Fruit fly (Drosophila melanogaster): ENCODE results near the gene CG42369.

DNA sequence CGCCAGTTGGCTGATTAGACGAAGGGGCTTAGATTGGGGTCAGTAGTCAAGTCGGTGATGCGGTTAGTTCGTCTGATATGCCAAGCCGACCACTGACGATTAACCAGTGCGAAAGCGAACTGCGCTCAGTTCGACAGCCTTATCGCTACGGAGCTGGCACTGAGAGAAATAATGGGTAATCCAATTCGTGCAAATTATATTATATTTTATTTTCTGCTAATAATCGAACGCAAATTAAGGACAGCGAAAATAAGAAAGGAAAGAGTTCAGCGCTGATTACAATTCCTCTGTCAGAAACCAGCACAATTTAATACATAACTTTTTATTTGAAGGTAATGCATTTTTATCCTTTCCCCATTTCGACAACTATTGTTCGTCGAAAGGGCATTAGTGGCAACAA is at the start of gene CG42369:
- TF ChIP-seq Hmx (GFP tag; optimal IDR thresholded peaks at IDR 0.05): no peak
- no peak for TF ChIP-seq btn (GFP tag; optimal IDR thresholded peaks at IDR 0.05)
- TF ChIP-seq CG15073 (GFP tag; optimal IDR thresholded peaks at IDR 0.05): no peak
- no peak for TF ChIP-seq CG11093 (GFP tag; IDR thresholded peaks at IDR 0.05)
- TF ChIP-seq Gug (GFP tag; IDR thresholded peaks at IDR 0.05): no peak
- no peak for TF ChIP-seq Elba2 (GFP tag; optimal IDR thresholded peaks at IDR 0.05)
- no peak for TF ChIP-seq prd (optimal IDR thresholded peaks at IDR 0.05)
- no peak for TF ChIP-seq prd (GFP tag; IDR thresholded peaks at IDR 0.05)
- no peak for TF ChIP-seq Rx (GFP tag; IDR thresholded peaks at IDR 0.05)
- no peak for TF ChIP-seq zfh2 (GFP tag; optimal IDR thresholded peaks at IDR 0.05)

Data from whole organism, embryonic.